Worm (Caenorhabditis elegans) whole organism, young adult: Measurements from ENCODE around the gene K05G3.2.
A peak's percentile ranks its signal among the peaks of the same experiment; 100 is the strongest.

ENCODE experiments used
- B0336.3 ChIP-seq: fragments of 200-800 bp; sonication (Bioruptor generic); IDR thresholded peaks from 2 replicates; pipeline ENCODE4 v1.3.6; 2022; ENCODE audit warnings: missing genetic modification characterization, missing compliant biosample characterization
- K11D2.4 ChIP-seq: fragments of 200-800 bp; sonication (Bioruptor generic); IDR thresholded peaks from 2 replicates; pipeline ENCODE4 v1.3.6; 2022; ENCODE audit warnings: missing genetic modification reagents, missing genetic modification characterization, missing compliant biosample characterization
- bed-1 ChIP-seq: fragments of 200-800 bp; sonication (Bioruptor generic); IDR thresholded peaks from 2 replicates; pipeline ENCODE4 v1.3.6; 2022; ENCODE audit warnings: missing genetic modification reagents, missing genetic modification characterization, missing compliant biosample characterization
- chd-7 ChIP-seq: sonication (generic microtip); optimal IDR thresholded peaks from 2 replicates; lab custom pipeline; 2016; ENCODE audit warnings: mild to moderate bottlenecking, missing genetic modification characterization, moderate library complexity, missing compliant biosample characterization
- die-1 ChIP-seq: sonication (generic microtip); optimal IDR thresholded peaks from 2 replicates; lab custom pipeline; 2016; ENCODE audit warnings: missing genotype, mild to moderate bottlenecking, missing genetic modification characterization, missing compliant biosample characterization
- dox-1 ChIP-seq: fragments of 200-800 bp; sonication (Bioruptor generic); IDR thresholded peaks from 2 replicates; pipeline ENCODE4 v1.3.6; 2022; ENCODE audit warnings: missing genetic modification reagents, missing genetic modification characterization, missing compliant biosample characterization
- dpl-1 ChIP-seq: fragments of 150-350 bp; optimal IDR thresholded peaks from 2 replicates; lab custom pipeline; 2014; ENCODE audit warnings: missing biosample characterization, missing genetic modification reagents, missing genetic modification characterization
- gei-17 ChIP-seq: fragments of 200-800 bp; sonication (Bioruptor generic); optimal IDR thresholded peaks from 2 replicates; lab custom pipeline; 2018; ENCODE audit warnings: mild to moderate bottlenecking, missing genetic modification characterization, missing compliant biosample characterization
- mcd-1 ChIP-seq: fragments of 200-800 bp; sonication (Bioruptor generic); IDR thresholded peaks from 2 replicates; pipeline ENCODE4 v1.3.6; 2022; ENCODE audit warnings: missing genetic modification reagents, missing genetic modification characterization, missing compliant biosample characterization
- nhr-90 ChIP-seq: sonication (generic microtip); optimal IDR thresholded peaks from 2 replicates; lab custom pipeline; 2016; ENCODE audit warnings: missing genotype, mild to moderate bottlenecking, missing genetic modification characterization, missing compliant biosample characterization
- pha-4 ChIP-seq: fragments of 150-350 bp; sonication (generic microtip); optimal IDR thresholded peaks from 2 replicates; lab custom pipeline; 2014; ENCODE audit warnings: missing biosample characterization, missing genetic modification reagents, missing genetic modification characterization
- rcor-1 ChIP-seq: fragments of 200-800 bp; sonication (Bioruptor generic); IDR thresholded peaks from 2 replicates; pipeline ENCODE4 v1.3.6; 2022; ENCODE audit warnings: missing genetic modification reagents, missing genetic modification characterization, missing compliant biosample characterization
- unc-62 ChIP-seq: fragments of 150-350 bp; optimal IDR thresholded peaks from 2 replicates; lab custom pipeline; 2014; ENCODE audit warnings: missing biosample characterization, missing genetic modification reagents, missing genetic modification characterization

ce11 chrX:16456659-16457058, 38.1 kb upstream of the K05G3.2 start, which contains the start of gene nas-39:
- no peak for TF ChIP-seq dpl-1
- TF ChIP-seq nhr-90: no peak
- no peak for TF ChIP-seq B0336.3 (GFP tag; lab: Robert Waterston, UW)
- no peak for TF ChIP-seq K11D2.4 (GFP tag; lab: Robert Waterston, UW)
- TF ChIP-seq chd-7: no peak
- no peak for TF ChIP-seq die-1 (tag; lab: Kevin White, UChicago)
- no peak for TF ChIP-seq pha-4 (tag; lab: Kevin White, UChicago)
- no peak for TF ChIP-seq gei-17 (GFP tag; lab: Kevin White, UChicago)
- 0 out of 2 replicates have a peak, but pooled peaks have one; percentile 7 for TF ChIP-seq dox-1 (GFP tag; lab: Robert Waterston, UW)
- no peak for TF ChIP-seq rcor-1 (GFP tag; lab: Robert Waterston, UW)
- no peak for TF ChIP-seq mcd-1
- no peak for TF ChIP-seq bed-1
- TF ChIP-seq unc-62 (GFP tag; lab: Kevin White, UChicago): no peak
